Worm (Caenorhabditis elegans) whole organism, dauer: ENCODE data around the gene fbxa-192.
"Not testable (repeated sequence)": the region's sequence is repeated elsewhere in the genome, so short reads cannot be mapped to it uniquely, and the experiment has no call there.

Experiments
- unc-62 ChIP-seq: sonication (generic microtip); optimal IDR thresholded peaks from 2 replicates; lab custom pipeline; 2017; ENCODE audit warnings: missing biosample characterization, missing genetic modification reagents, missing genetic modification characterization

Gene fbxa-192

DNA sequence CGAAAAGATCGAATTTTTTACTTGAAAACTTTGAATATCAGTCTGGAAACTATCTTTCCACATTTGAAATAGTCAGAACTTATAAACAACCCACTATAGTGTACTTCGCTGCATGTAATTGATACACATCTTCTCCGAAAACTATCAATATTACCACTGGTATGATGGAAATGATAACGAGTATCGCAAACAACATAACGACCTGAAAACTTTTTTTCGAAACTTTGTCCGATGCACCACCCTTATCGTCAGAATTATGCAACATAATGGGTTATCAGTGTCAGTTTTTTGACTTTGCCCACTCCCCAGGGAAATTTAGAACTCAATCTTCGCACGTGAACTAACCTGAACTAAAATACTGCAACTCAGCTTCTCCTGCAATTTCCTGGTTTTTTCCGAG, 11.9 kb upstream of the fbxa-192 start:
- no peak for TF ChIP-seq unc-62 (GFP tag; lab: Kevin White, UChicago)

DNA sequence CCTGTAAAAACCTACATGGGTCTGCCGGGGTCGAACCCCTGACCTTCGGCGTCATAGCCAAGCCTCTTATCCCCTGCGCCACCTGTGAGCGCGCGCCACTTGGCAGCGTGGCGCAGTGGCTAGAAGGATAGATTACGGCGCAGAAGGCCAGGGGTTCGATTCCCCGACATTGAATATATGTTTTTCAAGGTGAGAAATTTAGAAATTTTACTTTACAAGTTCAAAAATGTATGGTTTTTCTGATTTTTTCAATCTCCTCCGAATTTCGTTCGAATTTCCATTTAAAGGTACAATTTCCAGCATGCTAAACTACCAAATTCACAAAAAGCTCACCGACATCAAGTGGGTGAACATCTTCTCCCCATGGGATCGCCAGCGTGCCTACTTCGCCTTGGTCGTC, 9.7 kb upstream of the fbxa-192 start, which contains the start of gene dgat-2:
TSS of gene dgat-2 (plus strand) at position 301 of the 400 bp plus-strand sequence.
- TF ChIP-seq unc-62 (GFP tag; lab: Kevin White, UChicago), result no peak

DNA sequence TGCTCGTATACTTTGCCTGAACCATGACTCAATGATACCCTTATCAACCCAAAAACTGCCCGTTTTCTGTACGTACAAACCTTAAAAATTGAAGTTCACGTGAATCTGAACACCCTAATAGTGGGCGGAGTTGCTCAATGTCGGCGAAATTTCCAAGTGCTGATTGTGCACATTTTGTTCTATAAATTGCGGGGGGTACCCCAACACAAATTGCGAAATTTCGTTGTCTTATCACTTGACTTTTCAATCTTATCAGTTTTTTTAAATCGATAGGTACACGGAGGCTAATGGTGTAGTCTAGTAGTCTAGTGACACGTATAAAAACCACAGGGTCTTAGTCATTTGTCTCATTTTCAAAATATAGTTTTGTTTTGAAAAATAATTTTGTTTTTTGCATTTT, 8.9 kb upstream of the fbxa-192 start, which contains the start of gene fbxa-108:
TSS of gene fbxa-108 (minus strand) at position 158 of the 400 bp plus-strand sequence.
- TF ChIP-seq unc-62 (GFP tag; lab: Kevin White, UChicago), result no peak

DNA sequence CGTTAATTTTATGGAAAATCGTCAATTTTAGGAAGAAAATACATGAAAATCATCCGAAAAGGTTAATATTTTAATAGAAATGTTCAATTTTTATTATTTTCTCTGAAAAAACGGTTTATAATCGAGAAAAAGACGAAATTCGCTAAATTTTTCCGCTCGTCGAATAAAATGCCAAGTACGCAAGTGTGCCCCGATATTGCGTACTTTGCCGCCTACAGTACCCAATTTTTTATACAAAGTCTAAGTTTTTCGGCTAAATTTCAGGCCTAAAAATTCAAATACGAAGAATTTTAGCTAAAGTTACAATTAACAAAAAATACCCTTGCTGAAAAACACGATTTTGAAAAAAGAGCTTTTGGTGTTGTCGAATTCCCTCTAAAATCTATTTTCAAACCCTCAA, 8.5 kb upstream of the fbxa-192 start:
- TF ChIP-seq unc-62 (GFP tag; lab: Kevin White, UChicago), result no peak

DNA sequence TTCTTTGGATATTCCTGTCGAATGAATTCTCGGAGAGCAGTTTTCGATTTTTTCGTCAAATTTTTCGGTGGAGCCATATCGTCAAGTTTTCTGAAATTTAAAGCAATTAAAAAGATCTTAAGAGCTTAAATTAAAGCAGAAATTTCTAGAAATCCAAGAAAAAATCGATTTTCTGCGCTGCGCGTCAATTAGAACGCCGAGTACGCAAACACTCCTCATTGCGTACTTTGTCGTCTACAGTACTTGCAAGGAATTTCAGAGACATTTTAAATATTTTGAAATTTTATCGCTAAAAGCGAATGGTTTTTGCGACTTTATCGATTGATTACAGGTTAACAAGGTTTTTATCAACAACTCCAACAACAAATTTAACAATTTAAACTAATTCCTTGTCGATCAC, 4.9 kb upstream of the fbxa-192 start:
- TF ChIP-seq unc-62 (GFP tag; lab: Kevin White, UChicago), result no peak

DNA sequence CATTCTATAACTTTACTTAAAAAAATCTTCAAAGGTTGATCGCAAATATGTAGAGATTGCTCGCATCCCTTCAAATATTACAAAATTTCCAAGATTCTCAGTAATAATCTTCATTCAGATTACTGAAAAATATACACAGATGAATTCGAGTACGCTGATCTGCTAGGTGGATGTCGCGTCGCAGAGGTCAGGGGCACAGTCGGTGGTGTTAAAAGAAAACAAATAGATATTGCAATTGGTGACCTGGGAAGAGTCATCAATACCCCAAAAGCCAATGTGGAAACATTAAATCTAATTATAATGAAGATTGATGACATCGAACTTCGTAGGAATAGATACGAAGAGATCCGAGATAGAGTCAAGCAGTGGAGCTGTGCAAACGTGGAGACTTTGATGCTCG, 21.8 kb downstream of the fbxa-192 start, which contains the start of gene F57G4.10:
TSS of gene F57G4.10 (plus strand) at position 301 of the 400 bp plus-strand sequence.
- no peak for TF ChIP-seq unc-62 (GFP tag; lab: Kevin White, UChicago)

DNA sequence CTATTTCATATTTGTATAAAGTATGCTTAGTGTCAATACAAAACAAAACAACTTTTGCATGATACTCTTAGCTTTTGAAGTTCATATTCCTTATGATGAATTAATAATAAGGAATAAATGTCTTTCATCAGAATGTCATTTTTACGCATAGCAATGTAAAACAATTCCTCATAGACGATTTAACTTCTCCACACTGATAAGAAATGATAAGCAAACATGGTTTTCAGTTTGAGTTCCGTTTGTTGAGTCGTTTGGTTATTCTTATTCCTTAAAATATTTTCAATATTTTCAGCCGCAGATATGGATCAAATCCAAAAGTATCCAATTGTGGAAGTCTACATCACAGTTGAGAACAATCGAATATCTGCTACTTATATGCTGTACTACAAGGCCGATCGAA, 25.4 kb downstream of the fbxa-192 start, which contains the start of gene F57G4.11:
TSS of gene F57G4.11 (plus strand) at position 301 of the 400 bp plus-strand sequence.
- no peak for TF ChIP-seq unc-62 (GFP tag; lab: Kevin White, UChicago)

DNA sequence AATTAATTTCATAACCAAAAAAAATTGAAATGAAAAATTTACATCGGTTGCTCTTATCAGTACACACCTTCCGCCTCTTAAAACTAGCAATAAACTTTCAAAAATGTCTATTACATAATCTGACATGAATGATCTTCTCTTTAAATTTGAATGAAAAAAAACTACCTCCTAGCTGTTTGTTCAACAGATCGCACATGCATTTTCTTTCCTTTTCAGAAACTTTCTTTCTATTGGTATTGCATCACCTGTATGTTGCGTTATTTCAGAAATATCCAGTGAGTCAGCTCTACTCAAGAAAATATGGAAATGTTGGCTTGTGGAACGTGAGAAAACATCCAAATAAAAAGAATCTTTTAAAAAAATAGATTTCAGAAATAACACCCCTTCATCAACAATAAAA, 27.1 kb downstream of the fbxa-192 start, which contains the start of gene F57G4.1:
TSS of gene F57G4.1 (plus strand) at position 301 of the 400 bp plus-strand sequence.
- no peak for TF ChIP-seq unc-62 (GFP tag; lab: Kevin White, UChicago)

DNA sequence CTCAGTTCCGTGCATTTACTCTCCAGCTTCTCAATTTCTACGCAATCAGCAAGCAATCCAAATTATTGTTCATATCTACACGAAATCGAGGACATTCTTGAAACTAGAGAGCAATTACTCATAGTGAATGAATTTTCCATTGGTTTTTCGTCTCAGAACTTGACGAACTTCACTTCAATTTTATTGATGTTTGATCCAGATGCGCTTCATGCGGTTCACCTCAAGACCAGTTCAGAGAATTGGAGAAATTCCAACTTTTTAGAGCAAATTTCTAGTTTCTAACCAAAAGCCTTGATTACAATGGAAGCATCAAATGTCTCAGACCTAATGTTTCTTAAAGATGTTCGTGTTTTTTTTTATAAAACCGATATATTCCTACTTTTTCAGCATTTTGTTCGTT, 30.1 kb downstream of the fbxa-192 start, which contains the start of gene Y6G8.8:
TSS of gene Y6G8.8 (plus strand) at position 301 of the 400 bp plus-strand sequence.
- no peak for TF ChIP-seq unc-62 (GFP tag; lab: Kevin White, UChicago)

DNA sequence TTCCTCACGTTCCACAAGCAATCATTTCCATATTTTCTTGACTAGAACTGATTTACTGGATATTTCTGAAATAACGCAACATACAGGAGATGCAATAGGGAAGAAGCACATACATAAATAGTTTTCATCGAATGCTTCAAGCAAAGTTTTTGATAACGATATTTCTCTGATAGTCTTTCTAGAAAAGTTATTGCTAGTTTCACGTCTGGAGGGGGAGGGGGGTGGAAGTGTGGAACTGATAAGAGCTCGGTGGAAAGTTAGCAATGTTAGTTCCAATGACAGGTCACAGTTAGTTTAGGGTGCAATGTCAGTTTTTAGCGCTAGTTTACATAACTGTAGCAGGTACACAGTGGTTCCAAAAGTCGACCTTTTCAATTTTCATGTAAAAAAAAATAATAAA, 33.5 kb downstream of the fbxa-192 start, which contains the start of gene Y6G8.6:
TSS of gene Y6G8.6 (minus strand) at position 98 of the 400 bp plus-strand sequence.
- TF ChIP-seq unc-62 (GFP tag; lab: Kevin White, UChicago), result no peak

DNA sequence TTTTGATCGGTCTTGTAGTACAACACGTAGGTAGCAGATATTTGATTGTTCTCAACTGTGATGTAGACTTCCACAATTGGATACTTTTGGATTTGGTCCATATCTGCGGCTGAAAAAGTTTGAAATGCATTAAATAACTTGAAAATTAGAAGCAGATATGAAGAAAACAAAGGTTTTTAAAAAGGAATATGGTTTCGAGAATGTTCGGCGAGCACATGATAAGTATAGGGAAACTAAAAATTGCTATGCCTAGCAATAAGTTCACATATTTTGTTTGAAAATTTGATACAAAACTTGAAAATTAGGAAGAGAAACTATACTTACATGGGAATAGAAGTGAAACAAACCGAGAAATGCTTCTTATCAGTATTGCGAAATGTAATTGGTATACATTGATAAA, 34.7 kb downstream of the fbxa-192 start, which contains the start of gene Y6G8.5:
TSS of gene Y6G8.5 (minus strand) at position 101 of the 400 bp plus-strand sequence.
- no peak for TF ChIP-seq unc-62 (GFP tag; lab: Kevin White, UChicago)

DNA sequence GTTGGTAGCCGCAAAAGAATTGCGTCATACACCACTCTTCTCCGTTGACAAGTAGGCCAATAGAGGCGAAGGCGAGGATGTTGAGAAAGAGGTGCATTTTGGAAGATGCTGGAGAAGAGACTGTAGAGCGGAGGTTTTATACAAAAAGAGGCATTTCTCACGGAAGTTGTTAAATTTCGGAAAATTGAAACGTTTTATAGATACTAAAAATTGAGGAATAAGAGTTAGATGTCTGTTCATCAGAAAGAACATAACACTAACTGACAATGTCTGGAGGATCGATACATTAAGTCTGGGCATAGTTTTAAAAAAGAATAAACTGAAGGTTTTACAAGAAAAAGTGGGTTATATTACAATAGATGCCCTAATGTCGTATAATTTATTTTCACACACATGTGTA, 36.1 kb downstream of the fbxa-192 start, which contains the start of gene Y6G8.14:
TSS of gene Y6G8.14 (minus strand) at position 101 of the 400 bp plus-strand sequence.
- TF ChIP-seq unc-62 (GFP tag; lab: Kevin White, UChicago), result no peak

DNA sequence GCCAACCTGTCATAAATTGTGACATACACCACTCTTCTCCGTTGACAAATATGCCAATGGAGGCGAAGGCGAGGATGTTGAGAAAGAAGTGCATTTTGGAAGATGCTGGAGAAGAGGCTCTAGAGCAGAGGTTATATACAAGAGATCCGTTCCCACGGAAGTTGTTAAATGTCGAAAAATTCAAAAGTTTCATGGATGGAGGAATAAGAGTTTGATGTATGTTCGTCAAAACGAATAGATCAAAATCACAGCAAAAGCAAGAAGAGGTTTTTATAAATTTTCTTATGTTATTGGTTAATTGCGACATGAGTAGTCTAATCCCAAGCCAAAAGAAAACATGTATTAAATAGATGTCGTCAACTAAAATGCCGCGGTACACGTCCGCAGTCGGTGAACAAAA, 39.8 kb downstream of the fbxa-192 start, which contains the start of gene Y6G8.15:
TSS of gene Y6G8.15 (minus strand) at position 101 of the 400 bp plus-strand sequence.
- not testable (repeated sequence) for TF ChIP-seq unc-62 (GFP tag; lab: Kevin White, UChicago)

DNA sequence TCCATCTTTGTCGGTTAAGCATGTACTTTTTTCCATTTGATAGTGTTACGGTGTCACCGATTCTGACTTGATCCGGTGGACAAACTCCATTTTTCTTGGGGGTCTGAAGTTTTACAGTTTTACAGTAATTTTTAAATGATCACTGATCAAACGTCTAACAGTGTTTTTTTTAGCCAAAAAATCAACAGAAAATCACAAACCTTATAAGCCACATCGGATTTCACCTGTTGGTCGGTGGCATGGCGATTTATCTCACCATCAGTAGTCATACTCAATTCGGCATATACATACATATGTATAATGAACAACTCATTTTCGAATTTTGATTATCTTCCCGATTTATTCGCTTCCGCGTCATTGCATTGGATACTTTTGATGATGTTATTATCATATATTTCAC, 42.5 kb downstream of the fbxa-192 start, which contains the start of gene srz-91:
TSS of gene srz-91 (plus strand) at position 301 of the 400 bp plus-strand sequence.
- TF ChIP-seq unc-62 (GFP tag; lab: Kevin White, UChicago), result no peak

DNA sequence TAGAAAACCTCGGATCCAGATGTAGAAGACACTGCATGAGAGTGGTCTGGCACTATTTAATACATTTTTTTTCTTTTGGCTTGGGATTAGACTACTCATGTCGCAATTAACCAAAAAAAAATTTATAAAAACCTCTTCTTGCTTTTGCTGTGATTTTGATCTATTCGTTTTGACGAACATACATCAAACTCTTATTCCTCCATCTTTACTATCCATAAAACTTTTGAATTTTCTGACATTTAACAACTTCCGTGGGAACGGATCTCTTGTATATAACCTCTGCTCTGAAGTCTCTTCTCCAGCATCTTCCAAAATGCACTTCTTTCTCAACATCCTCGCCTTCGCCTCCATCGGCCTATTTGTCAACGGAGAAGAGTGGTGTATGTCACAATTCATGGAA, 44.3 kb downstream of the fbxa-192 start, which contains the start of gene Y6G8.16:
TSS of gene Y6G8.16 (plus strand) at position 301 of the 400 bp plus-strand sequence.
- not testable (repeated sequence) for TF ChIP-seq unc-62 (GFP tag; lab: Kevin White, UChicago)

DNA sequence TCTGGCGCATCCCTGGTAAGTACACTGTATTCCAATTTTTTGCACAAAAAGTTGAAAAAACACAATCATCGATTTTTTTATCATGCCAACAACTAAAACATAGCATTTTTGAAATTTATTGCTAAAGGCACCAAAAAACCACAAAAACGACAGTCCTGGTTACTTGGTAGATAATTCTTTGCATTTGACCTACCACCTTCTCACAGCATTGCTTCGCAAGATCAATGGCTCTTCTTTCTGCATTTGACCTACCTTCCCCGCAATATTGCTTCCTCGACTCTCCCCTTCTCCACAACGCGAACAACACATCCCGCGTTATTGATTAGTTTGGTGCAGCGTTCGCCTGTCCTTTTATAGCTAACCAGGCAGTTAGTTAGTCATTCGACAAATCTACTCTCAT, 48.8 kb downstream of the fbxa-192 start, which contains the start of gene ztf-25:
TSS of gene ztf-25 (plus strand) at position 301 of the 400 bp plus-strand sequence.
- TF ChIP-seq unc-62 (GFP tag; lab: Kevin White, UChicago), result no peak

DNA sequence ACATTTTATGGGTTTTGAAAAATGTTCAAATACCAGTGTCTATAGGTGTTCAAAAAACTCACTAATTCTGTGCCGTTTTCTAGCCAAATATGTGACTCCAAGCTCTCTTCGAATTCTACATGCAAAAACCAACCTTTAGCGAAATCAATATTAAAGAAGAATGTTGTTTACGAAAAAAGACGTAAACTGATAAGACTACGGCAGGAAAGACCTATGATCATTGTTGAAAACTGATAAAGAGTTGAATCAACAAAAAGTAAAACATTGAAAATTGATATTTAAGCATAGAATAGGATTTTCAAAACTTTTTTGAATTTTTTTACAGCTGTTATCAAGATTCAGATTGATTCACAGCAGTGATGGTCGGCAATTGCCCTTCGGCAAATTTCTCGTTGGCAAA, 51.5 kb downstream of the fbxa-192 start, which contains the start of gene Y6G8.2:
TSS of gene Y6G8.2 (minus strand) at position 147 of the 400 bp plus-strand sequence.
- no peak for TF ChIP-seq unc-62 (GFP tag; lab: Kevin White, UChicago)
